Worm (Caenorhabditis elegans) whole organism, midembryonic: ENCODE results near the gene gst-26.
A peak's percentile ranks its signal among the peaks of the same experiment; 100 is the strongest.

Source experiments
- T22C8.4 ChIP-seq: fragments of 200-800 bp; sonication (Bioruptor generic); IDR thresholded peaks from 2 replicates; pipeline ENCODE4 v1.3.6; 2022; ENCODE audit warnings: missing genetic modification characterization, missing compliant biosample characterization
- cog-1 ChIP-seq: sonication (generic microtip); optimal IDR thresholded peaks from 2 replicates; lab custom pipeline; 2016; ENCODE audit warnings: missing genetic modification characterization, missing compliant biosample characterization
- flt-1 ChIP-seq: fragments of 200-800 bp; sonication (Bioruptor generic); IDR thresholded peaks from 2 replicates; pipeline ENCODE4 v1.3.6; 2022; ENCODE audit warnings: missing genetic modification characterization, missing compliant biosample characterization
- klf-2 ChIP-seq: fragments of 200-800 bp; sonication (Bioruptor generic); conservative IDR thresholded peaks from 2 replicates; pipeline ENCODE4 v1.3.6; 2022; ENCODE audit warnings: missing genetic modification reagents, missing genetic modification characterization, missing compliant biosample characterization
- med-1 ChIP-seq: sonication (generic microtip); optimal IDR thresholded peaks from 2 replicates; lab custom pipeline; 2017; ENCODE audit warnings: missing genetic modification characterization, mild to moderate bottlenecking, missing compliant biosample characterization, antibody characterized with exemption, missing genetic modification reagents; ENCODE audit not compliant: insufficient read depth
- ref-1 ChIP-seq: fragments of 200-800 bp; sonication (Bioruptor generic); conservative IDR thresholded peaks from 2 replicates; pipeline ENCODE4 v1.3.6; 2022; ENCODE audit warnings: missing genetic modification reagents, missing genetic modification characterization, missing compliant biosample characterization
- tab-1 ChIP-seq: fragments of 200-800 bp; sonication (Bioruptor generic); IDR thresholded peaks from 2 replicates; pipeline ENCODE4 v1.3.6; 2022; ENCODE audit warnings: missing genetic modification characterization, missing compliant biosample characterization
- ztf-23 ChIP-seq: fragments of 200-800 bp; sonication (Bioruptor generic); IDR thresholded peaks from 2 replicates; pipeline ENCODE4 v1.3.6; 2022; ENCODE audit warnings: missing genetic modification reagents, missing genetic modification characterization, missing compliant biosample characterization
- ztf-29 ChIP-seq: fragments of 200-800 bp; sonication (Bioruptor generic); IDR thresholded peaks from 2 replicates; pipeline ENCODE4 v1.3.6; 2022; ENCODE audit warnings: missing genetic modification reagents, missing genetic modification characterization, missing compliant biosample characterization

DNA sequence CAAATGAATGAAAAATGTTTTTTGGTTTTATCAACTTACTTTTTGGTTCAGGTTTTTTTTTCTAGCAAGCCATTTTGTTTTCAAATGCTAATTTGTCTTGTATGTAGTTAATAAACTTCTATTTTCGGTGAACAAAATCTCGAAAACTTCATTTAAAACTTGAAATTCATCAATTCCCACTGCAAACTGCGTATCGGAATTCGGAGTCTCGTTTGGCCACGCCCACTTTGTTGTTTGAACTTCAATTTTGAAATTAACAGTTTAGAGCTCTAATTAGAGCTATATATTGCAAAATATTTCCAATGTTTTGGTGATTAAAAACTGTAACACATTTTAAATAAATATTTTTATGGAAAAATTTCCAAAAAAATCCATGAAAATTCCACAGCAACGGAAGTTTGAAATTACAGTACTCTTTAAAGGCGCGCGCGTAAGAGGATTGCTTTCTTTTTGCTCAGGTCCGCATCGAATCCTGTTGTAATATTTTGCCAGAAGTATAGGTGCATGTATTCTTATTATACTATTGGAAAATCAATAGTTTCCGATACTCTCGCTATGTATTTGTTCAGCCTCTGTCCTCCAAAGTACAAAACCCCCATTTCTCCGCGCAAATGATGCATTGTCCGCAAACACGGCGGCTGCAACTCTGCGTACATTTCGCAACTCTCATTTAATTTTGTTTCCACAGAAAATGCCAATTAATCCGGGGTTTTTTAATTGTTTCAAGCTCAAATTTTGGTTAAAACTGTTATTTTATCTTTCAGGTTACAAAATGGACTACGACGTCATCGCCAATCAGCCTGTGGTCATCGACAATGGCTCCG is 44.6 kb downstream of the gst-26 start, which contains the start of gene arp-1:
- TF ChIP-seq ref-1 (GFP tag; lab: Robert Waterston, UW) (no peak), med-1 (GFP tag; lab: Kevin White, UChicago) (no peak), flt-1 (GFP tag; lab: Robert Waterston, UW) (no peak), T22C8.4 (GFP tag; lab: Robert Waterston, UW) (peak; percentile 33; the same call in 1 of the 2 replicates), klf-2 (no peak), ztf-29 (GFP tag; lab: Robert Waterston, UW) (no peak), cog-1 (peak; percentile 1), tab-1 (GFP tag; lab: Robert Waterston, UW) (no peak), ztf-23 (GFP tag; lab: Robert Waterston, UW) (no peak)
